Worm (Caenorhabditis elegans) whole organism, L4 larva: ENCODE data around the gene npr-15.

Experiments used
- F49E8.2 ChIP-seq: sonication (generic microtip); optimal IDR thresholded peaks from 2 replicates; lab custom pipeline; 2016; ENCODE audit warnings: missing compliant biosample characterization, mild to moderate bottlenecking, missing genetic modification characterization, borderline replicate concordance
- aly-2 ChIP-seq: sonication (generic microtip); optimal IDR thresholded peaks from 2 replicates; lab custom pipeline; 2018; ENCODE audit warnings: missing biosample characterization, missing genetic modification characterization
- ama-1 ChIP-seq: fragments of 150-350 bp; optimal IDR thresholded peaks from 2 replicates; lab custom pipeline; 2014; ENCODE audit warnings: inconsistent platforms, mixed read lengths
- dmd-8 ChIP-seq: fragments of 200-800 bp; sonication (Bioruptor generic); IDR thresholded peaks from 2 replicates; pipeline ENCODE4 v1.3.6; 2022; ENCODE audit warnings: missing genetic modification characterization, missing compliant biosample characterization
- hlh-30 ChIP-seq: sonication (generic microtip); optimal IDR thresholded peaks from 2 replicates; lab custom pipeline; 2017; ENCODE audit warnings: antibody characterized with exemption, mild to moderate bottlenecking, missing genetic modification characterization, missing compliant biosample characterization; ENCODE audit not compliant: insufficient read depth
- jun-1 ChIP-seq: fragments of 150-350 bp; optimal IDR thresholded peaks from 2 replicates; lab custom pipeline; 2014; ENCODE audit warnings: missing biosample characterization, missing genetic modification reagents, missing genetic modification characterization
- mes-2 ChIP-seq: sonication (generic microtip); optimal IDR thresholded peaks from 2 replicates; lab custom pipeline; 2016; ENCODE audit warnings: missing genotype, mild to moderate bottlenecking, missing genetic modification characterization, missing compliant biosample characterization; ENCODE audit not compliant: poor library complexity, severe bottlenecking
- mxl-3 ChIP-seq: fragments of 200-800 bp; sonication (Bioruptor generic); optimal IDR thresholded peaks from 2 replicates; lab custom pipeline; 2018; ENCODE audit warnings: mild to moderate bottlenecking, missing genetic modification characterization, missing compliant biosample characterization
- nhr-25 ChIP-seq: sonication (generic microtip); optimal IDR thresholded peaks from 2 replicates; lab custom pipeline; 2017; ENCODE audit warnings: missing genetic modification characterization, mild to moderate bottlenecking, missing compliant biosample characterization, antibody characterized with exemption, moderate library complexity, borderline replicate concordance; ENCODE audit not compliant: insufficient read depth
- nhr-76 ChIP-seq: fragments of 150-350 bp; optimal IDR thresholded peaks from 2 replicates; lab custom pipeline; 2014; ENCODE audit warnings: missing biosample characterization, missing genetic modification characterization
- unc-39 ChIP-seq: sonication (generic microtip); optimal IDR thresholded peaks from 2 replicates; lab custom pipeline; 2017; ENCODE audit warnings: missing biosample characterization, missing genetic modification characterization

DNA sequence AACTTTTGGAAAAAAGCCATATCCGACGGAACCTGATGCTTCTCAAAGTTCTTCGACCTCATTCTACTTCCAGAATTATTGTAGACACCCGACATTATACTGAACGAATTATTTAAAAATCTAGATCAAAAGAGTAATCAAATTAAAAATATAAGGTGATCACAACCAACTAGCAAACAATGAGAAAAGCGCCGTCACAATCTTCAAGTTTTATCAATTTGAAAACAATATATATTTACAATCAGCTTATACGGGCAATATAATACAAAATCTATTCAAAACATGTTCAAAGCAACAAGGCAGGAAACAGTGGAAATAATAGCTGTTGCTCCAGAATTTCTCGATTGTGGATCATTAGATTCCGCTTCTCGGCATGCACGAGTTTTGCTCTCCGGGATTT is 30.4 kb upstream of the npr-15 start, which contains the start of gene C14B1.12:
- TF ChIP-seq dmd-8: no peak
- no peak for TF ChIP-seq jun-1 (tag; lab: Kevin White, UChicago)
- TF ChIP-seq nhr-76 (tag; lab: Kevin White, UChicago): no peak
- TF ChIP-seq aly-2 (tag; lab: Kevin White, UChicago): no peak
- TF ChIP-seq mes-2 (tag; lab: Kevin White, UChicago): no peak
- TF ChIP-seq nhr-25: no peak
- no peak for TF ChIP-seq ama-1 (lab: Kevin White, UChicago)
- no peak for TF ChIP-seq mxl-3 (GFP tag; lab: Kevin White, UChicago)
- TF ChIP-seq hlh-30 (tag; lab: Kevin White, UChicago): no peak
- no peak for TF ChIP-seq unc-39 (tag; lab: Kevin White, UChicago)
- TF ChIP-seq F49E8.2 (tag; lab: Kevin White, UChicago): no peak
